Worm (Caenorhabditis elegans) whole organism, L3 larva: Measurements from ENCODE around the gene Y48B6A.5.

Experiments
- aly-2 ChIP-seq: fragments of 150-350 bp; optimal IDR thresholded peaks from 2 replicates; lab custom pipeline; 2014; ENCODE audit warnings: missing biosample characterization, missing genetic modification characterization
- ama-1 ChIP-seq: fragments of 150-350 bp; optimal IDR thresholded peaks from 2 replicates; lab custom pipeline; 2018
- ceh-9 ChIP-seq: sonication (generic microtip); optimal IDR thresholded peaks from 2 replicates; lab custom pipeline; 2018; ENCODE audit warnings: missing biosample characterization, missing genetic modification characterization
- daf-12 ChIP-seq: fragments of 150-350 bp; optimal IDR thresholded peaks from 2 replicates; lab custom pipeline; 2014; ENCODE audit warnings: missing biosample characterization, missing genetic modification reagents, missing genetic modification characterization
- egl-27 ChIP-seq: sonication (generic microtip); optimal IDR thresholded peaks from 4 replicates; lab custom pipeline; 2017; ENCODE audit warnings: missing biosample characterization, missing genetic modification reagents, missing genetic modification characterization
- egl-5 ChIP-seq: fragments of 150-350 bp; optimal IDR thresholded peaks from 2 replicates; lab custom pipeline; 2017; ENCODE audit warnings: missing biosample characterization, missing genetic modification reagents, missing genetic modification characterization, inconsistent platforms
- elt-1 ChIP-seq: fragments of 150-350 bp; optimal IDR thresholded peaks from 2 replicates; lab custom pipeline; 2014; ENCODE audit warnings: missing biosample characterization, missing genetic modification characterization
- elt-2 ChIP-seq: sonication (generic microtip); optimal IDR thresholded peaks from 2 replicates; lab custom pipeline; 2016; ENCODE audit warnings: missing genetic modification reagents, mild to moderate bottlenecking, missing genetic modification characterization, missing compliant biosample characterization
- elt-3 ChIP-seq, 3 experiments: fragments of 150-350 bp in 1 of 3; sonication (generic microtip) in 2 of 3; optimal IDR thresholded peaks; 2 replicates in 2 of 3; 4 replicates in 1 of 3; lab custom pipeline; 2014 to 2017; ENCODE audit warnings: missing biosample characterization in 3 of 3, missing genetic modification characterization in 3 of 3
- eor-1 ChIP-seq, 2 experiments: fragments of 150-350 bp; optimal IDR thresholded peaks; 2 replicates each; lab custom pipeline; 2014 to 2018; ENCODE audit warnings: missing biosample characterization in 2 of 2, missing genetic modification characterization in 2 of 2
- fkh-10 ChIP-seq: sonication (generic microtip); optimal IDR thresholded peaks from 2 replicates; lab custom pipeline; 2017; ENCODE audit warnings: missing biosample characterization, missing genetic modification reagents, missing genetic modification characterization
- fos-1 ChIP-seq: fragments of 150-350 bp; optimal IDR thresholded peaks from 2 replicates; lab custom pipeline; 2014; ENCODE audit warnings: missing biosample characterization, missing genetic modification characterization
- hmg-11 ChIP-seq: sonication (generic microtip); optimal IDR thresholded peaks from 2 replicates; lab custom pipeline; 2016; ENCODE audit warnings: missing genetic modification characterization, missing compliant biosample characterization
- jun-1 ChIP-seq: fragments of 150-350 bp; optimal IDR thresholded peaks from 2 replicates; lab custom pipeline; 2014; ENCODE audit warnings: missing biosample characterization, missing genetic modification reagents, missing genetic modification characterization
- lin-15B ChIP-seq: fragments of 150-350 bp; optimal IDR thresholded peaks from 2 replicates; lab custom pipeline; 2014; ENCODE audit warnings: missing biosample characterization, missing genetic modification characterization
- mdl-1 ChIP-seq: fragments of 150-350 bp; optimal IDR thresholded peaks from 2 replicates; lab custom pipeline; 2014; ENCODE audit warnings: missing biosample characterization, missing genetic modification characterization
- mml-1 ChIP-seq: fragments of 150-350 bp; sonication (generic microtip); optimal IDR thresholded peaks from 3 replicates; lab custom pipeline; 2014; ENCODE audit warnings: missing biosample characterization, missing genetic modification characterization
- nfya-1 ChIP-seq: sonication (generic microtip); optimal IDR thresholded peaks from 2 replicates; lab custom pipeline; 2017; ENCODE audit warnings: missing genetic modification characterization, mild to moderate bottlenecking, missing compliant biosample characterization, antibody characterized with exemption, moderate library complexity; ENCODE audit not compliant: insufficient read depth
- nhr-11 ChIP-seq: fragments of 150-350 bp; optimal IDR thresholded peaks from 2 replicates; lab custom pipeline; 2014; ENCODE audit warnings: missing biosample characterization, missing genetic modification characterization
- nhr-12 ChIP-seq: fragments of 150-350 bp; optimal IDR thresholded peaks from 2 replicates; lab custom pipeline; 2014; ENCODE audit warnings: missing biosample characterization, missing genetic modification characterization
- nhr-237 ChIP-seq: fragments of 150-350 bp; optimal IDR thresholded peaks from 2 replicates; lab custom pipeline; 2014; ENCODE audit warnings: missing biosample characterization, missing genetic modification characterization
- nhr-25 ChIP-seq: sonication (generic microtip); optimal IDR thresholded peaks from 2 replicates; lab custom pipeline; 2017; ENCODE audit warnings: missing biosample characterization, missing genetic modification characterization
- nhr-43 ChIP-seq: sonication (generic microtip); optimal IDR thresholded peaks from 2 replicates; lab custom pipeline; 2016; ENCODE audit warnings: mild to moderate bottlenecking, missing genetic modification characterization, missing compliant biosample characterization; ENCODE audit not compliant: poor library complexity, severe bottlenecking
- nhr-67 ChIP-seq: fragments of 150-350 bp; optimal IDR thresholded peaks from 2 replicates; lab custom pipeline; 2014; ENCODE audit warnings: missing biosample characterization, missing genetic modification characterization
- nhr-76 ChIP-seq: fragments of 150-350 bp; sonication (generic microtip); optimal IDR thresholded peaks from 5 replicates; lab custom pipeline; 2014; ENCODE audit warnings: missing biosample characterization, missing genetic modification characterization
- nhr-77 ChIP-seq: fragments of 150-350 bp; optimal IDR thresholded peaks from 2 replicates; lab custom pipeline; 2014; ENCODE audit warnings: missing biosample characterization, missing genetic modification characterization
- pha-4 ChIP-seq: fragments of 150-350 bp; optimal IDR thresholded peaks from 2 replicates; lab custom pipeline; 2014; ENCODE audit warnings: missing biosample characterization, missing genetic modification reagents, missing genetic modification characterization
- skn-1 ChIP-seq: fragments of 150-350 bp; optimal IDR thresholded peaks from 2 replicates; lab custom pipeline; 2014; ENCODE audit warnings: missing biosample characterization, missing genetic modification characterization
- tbx-2 ChIP-seq: sonication (generic microtip); optimal IDR thresholded peaks from 2 replicates; lab custom pipeline; 2016; ENCODE audit warnings: mild to moderate bottlenecking, missing genetic modification characterization, missing compliant biosample characterization
- unc-62 ChIP-seq: fragments of 150-350 bp; sonication (generic microtip); optimal IDR thresholded peaks from 4 replicates; lab custom pipeline; 2014; ENCODE audit warnings: missing biosample characterization, missing genetic modification reagents, missing genetic modification characterization
- ztf-11 ChIP-seq: fragments of 150-350 bp; optimal IDR thresholded peaks from 2 replicates; lab custom pipeline; 2014; ENCODE audit warnings: missing biosample characterization, missing genetic modification characterization
- ztf-4 ChIP-seq: fragments of 150-350 bp; optimal IDR thresholded peaks from 2 replicates; lab custom pipeline; 2014; ENCODE audit warnings: missing biosample characterization, missing genetic modification characterization

The Y48B6A.5 gene

ce11 chrII:14143838-14144268 is 31.1 kb downstream of the Y48B6A.5 start, which contains the start of gene W03H9.2 (continued):
- TF ChIP-seq fos-1 (no peak), elt-1 (no peak)

- peak; percentile 7 for TF ChIP-seq nhr-43
- peak; percentile 53 for TF ChIP-seq nhr-77 (tag; lab: Kevin White, UChicago)
- peak; percentile 47 for TF ChIP-seq hmg-11 (tag; lab: Kevin White, UChicago)
- TF ChIP-seq lin-15B (tag; lab: Kevin White, UChicago) = peak; percentile 4
- TF ChIP-seq pha-4 (tag; lab: Kevin White, UChicago) = peak; percentile 23
- TF ChIP-seq nfya-1 (tag; lab: Kevin White, UChicago) = peak; percentile 20
- peak; percentile 0 for TF ChIP-seq tbx-2 (tag; lab: Kevin White, UChicago)
Observed at ce11 chrII:14142098-14142554, 32.9 kb downstream of the Y48B6A.5 start, which contains the start of gene cacn-1. Gene cacn-1 (minus strand): TSS chrII:14142148.

ce11 chrII:14138849-14139419 is 36.1 kb downstream of the Y48B6A.5 start:
- TF ChIP-seq egl-5 (tag; lab: Kevin White, UChicago) = no peak
- TF ChIP-seq nhr-43 = no peak

- TF ChIP-seq mml-1 (tag; lab: Kevin White, UChicago) (no peak), elt-2 (tag; lab: Kevin White, UChicago) (no peak), nfya-1 (tag; lab: Kevin White, UChicago) (no peak), daf-12 (tag; lab: Kevin White, UChicago) (no peak), fos-1 (no peak), ztf-11 (tag; lab: Kevin White, UChicago) (no peak), elt-3 (tag; optimal IDR thresholded peaks at IDR 0.05; lab: Kevin White, UChicago) (no peak), ceh-9 (no peak), nhr-76 (tag; lab: Kevin White, UChicago) (no peak), nhr-25 (no peak), nhr-12 (no peak), nhr-237 (tag; lab: Kevin White, UChicago) (no peak), ztf-4 (tag; lab: Kevin White, UChicago) (no peak), pha-4 (tag; lab: Kevin White, UChicago) (no peak)
Observed at ce11 chrII:14137538-14137937, 37.5 kb downstream of the Y48B6A.5 start, which contains the start of gene K09E4.1. Gene K09E4.1 (plus strand): TSS chrII:14137838.

- no peak for TF ChIP-seq mdl-1
- no peak for TF ChIP-seq skn-1 (tag; lab: Kevin White, UChicago)
- TF ChIP-seq eor-1 (tag; optimal IDR thresholded peaks at IDR 0.05; lab: Kevin White, UChicago) = no peak
- no peak for TF ChIP-seq fkh-10 (GFP tag; lab: Kevin White, UChicago)
- TF ChIP-seq ztf-4 (tag; lab: Kevin White, UChicago) = no peak
- no peak for TF ChIP-seq nhr-67 (tag; lab: Kevin White, UChicago)
- no peak for TF ChIP-seq tbx-2 (tag; lab: Kevin White, UChicago)
- no peak for TF ChIP-seq hmg-11 (tag; lab: Kevin White, UChicago)
- no peak for TF ChIP-seq nhr-11
- TF ChIP-seq nhr-76 (tag; lab: Kevin White, UChicago) = no peak
- no peak for TF ChIP-seq ama-1 (lab: Kevin White, UChicago)
Observed at ce11 chrII:14136302-14136701, 38.7 kb downstream of the Y48B6A.5 start.

- TF ChIP-seq unc-62 (GFP tag; lab: Kevin White, UChicago) (no peak), nhr-11 (no peak), eor-1 (tag; optimal IDR thresholded peaks at IDR 0.05; lab: Kevin White, UChicago) (no peak), aly-2 (tag; lab: Kevin White, UChicago) (no peak), egl-27 (tag; lab: Kevin White, UChicago) (no peak), pha-4 (tag; lab: Kevin White, UChicago) (no peak), jun-1 (tag; lab: Kevin White, UChicago) (no peak), mml-1 (tag; lab: Kevin White, UChicago) (no peak)
Observed at ce11 chrII:14132733-14133132, 42.3 kb downstream of the Y48B6A.5 start, which contains the start of gene algn-3. Gene algn-3 (minus strand): TSS chrII:14132833.
